Fruit fly (Drosophila melanogaster) whole organism, embryonic: ENCODE data around the gene pck.

Experiments used
- CG4424 ChIP-seq: fragments of 200-800 bp; sonication (Bioruptor generic); optimal IDR thresholded peaks from 3 replicates; lab custom pipeline; 2016; ENCODE audit warnings: missing biosample characterization, missing genetic modification characterization
- CG4707 ChIP-seq: fragments of 200-800 bp; sonication (Bioruptor generic); optimal IDR thresholded peaks from 2 replicates; lab custom pipeline; 2018; ENCODE audit warnings: missing biosample characterization, mild to moderate bottlenecking, missing genetic modification characterization, moderate library complexity
- Dad ChIP-seq: fragments of 200-800 bp; sonication (Bioruptor generic); optimal IDR thresholded peaks from 3 replicates; lab custom pipeline; 2016; ENCODE audit warnings: missing biosample characterization, missing genetic modification characterization
- Dfd ChIP-seq, 2 experiments: fragments of >200 bp; optimal IDR thresholded peaks; 2 replicates each; lab custom pipeline; 2017; ENCODE audit warnings: missing biosample characterization in 2 of 2, missing genetic modification characterization in 2 of 2
- danr ChIP-seq: fragments of 200-800 bp; sonication (Bioruptor generic); IDR thresholded peaks from 2 replicates; pipeline ENCODE4 v1.3.6; 2022; ENCODE audit warnings: missing biosample characterization, missing genetic modification characterization
- dm ChIP-seq: fragments of 200-800 bp; sonication (Bioruptor generic); optimal IDR thresholded peaks from 3 replicates; lab custom pipeline; 2016; ENCODE audit warnings: missing biosample characterization, missing genetic modification characterization

DNA sequence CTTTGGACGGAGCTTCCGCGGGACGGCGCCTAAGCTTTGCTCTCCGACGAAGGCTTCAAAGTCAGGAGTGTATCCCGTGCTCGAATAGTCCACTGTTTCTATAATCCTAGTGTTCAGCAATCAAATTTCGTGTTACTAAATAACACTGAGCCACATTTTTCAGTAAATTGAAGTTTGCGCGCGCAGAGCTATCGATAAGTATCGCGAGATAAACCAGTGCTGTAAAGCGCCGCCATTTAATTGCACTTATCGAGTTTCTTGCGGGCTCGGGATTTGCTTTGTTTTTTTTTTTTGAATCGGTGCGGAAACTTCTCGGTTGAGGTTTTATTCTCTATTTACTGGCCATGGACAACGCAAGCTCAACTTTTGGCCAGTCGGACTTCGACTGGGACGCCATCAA lies 6.4 kb downstream of the pck start, which contains the start of the genes Rab27 and mei-38:
- peak; percentile 7 for TF ChIP-seq CG4424 (GFP tag; lab: Kevin White, UChicago)
- no peak for TF ChIP-seq dm (GFP tag; lab: Kevin White, UChicago)
- TF ChIP-seq Dad (GFP tag; lab: Kevin White, UChicago): no peak
- TF ChIP-seq danr: no peak
- TF ChIP-seq CG4707 (GFP tag; lab: Kevin White, UChicago): no peak
- TF ChIP-seq Dfd (GFP tag; optimal IDR thresholded peaks at IDR 0.05; lab: Kevin White, UChicago): no peak
